Worm (Caenorhabditis elegans) whole organism, late embryonic: Measurements from ENCODE around the gene lmp-2.

Experiments
- F13H6.1 ChIP-seq: sonication (generic microtip); optimal IDR thresholded peaks from 2 replicates; lab custom pipeline; 2016; ENCODE audit warnings: missing genetic modification characterization, missing compliant biosample characterization
- Y22D7AL.16 ChIP-seq: sonication (generic microtip); optimal IDR thresholded peaks from 2 replicates; lab custom pipeline; 2016; ENCODE audit warnings: missing genetic modification characterization, missing compliant biosample characterization
- ceh-14 ChIP-seq: sonication (generic microtip); optimal IDR thresholded peaks from 2 replicates; lab custom pipeline; 2016; ENCODE audit warnings: missing genotype, missing genetic modification characterization, missing compliant biosample characterization
- ceh-18 ChIP-seq: sonication (generic microtip); optimal IDR thresholded peaks from 2 replicates; lab custom pipeline; 2016; ENCODE audit warnings: missing genetic modification characterization, missing compliant biosample characterization
- ceh-22 ChIP-seq: sonication (generic microtip); optimal IDR thresholded peaks from 2 replicates; lab custom pipeline; 2017; ENCODE audit warnings: missing biosample characterization, missing genetic modification characterization
- ceh-31 ChIP-seq: sonication (generic microtip); optimal IDR thresholded peaks from 2 replicates; lab custom pipeline; 2016; ENCODE audit warnings: missing genetic modification characterization, missing compliant biosample characterization
- ceh-34 ChIP-seq: sonication (generic microtip); optimal IDR thresholded peaks from 2 replicates; lab custom pipeline; 2016; ENCODE audit warnings: mild to moderate bottlenecking, missing genetic modification characterization, missing compliant biosample characterization
- ceh-48 ChIP-seq: sonication (generic microtip); optimal IDR thresholded peaks from 2 replicates; lab custom pipeline; 2016; ENCODE audit warnings: missing genetic modification characterization, inconsistent platforms, missing compliant biosample characterization
- che-1 ChIP-seq: sonication (generic microtip); optimal IDR thresholded peaks from 2 replicates; lab custom pipeline; 2016; ENCODE audit warnings: mild to moderate bottlenecking, missing genetic modification characterization, missing compliant biosample characterization
- dmd-4 ChIP-seq: sonication (generic microtip); optimal IDR thresholded peaks from 2 replicates; lab custom pipeline; 2016; ENCODE audit warnings: borderline replicate concordance, missing genetic modification characterization, missing compliant biosample characterization
- elt-2 ChIP-seq: sonication (generic microtip); optimal IDR thresholded peaks from 2 replicates; lab custom pipeline; 2016; ENCODE audit warnings: missing genetic modification reagents, missing genetic modification characterization, missing compliant biosample characterization
- fax-1 ChIP-seq: sonication (generic microtip); optimal IDR thresholded peaks from 2 replicates; lab custom pipeline; 2016; ENCODE audit warnings: missing genotype, missing genetic modification characterization, missing compliant biosample characterization
- fkh-10 ChIP-seq: fragments of 150-350 bp; optimal IDR thresholded peaks from 2 replicates; lab custom pipeline; 2014; ENCODE audit warnings: missing biosample characterization, missing genetic modification reagents, missing genetic modification characterization
- fkh-6 ChIP-seq: sonication (generic microtip); optimal IDR thresholded peaks from 2 replicates; lab custom pipeline; 2016; ENCODE audit warnings: missing genetic modification characterization, missing compliant biosample characterization
- hlh-30 ChIP-seq: sonication (generic microtip); optimal IDR thresholded peaks from 2 replicates; lab custom pipeline; 2017; ENCODE audit warnings: antibody characterized with exemption, missing genetic modification characterization, missing compliant biosample characterization; ENCODE audit not compliant: insufficient read depth
- hlh-8 ChIP-seq: sonication (generic microtip); optimal IDR thresholded peaks from 2 replicates; lab custom pipeline; 2016; ENCODE audit warnings: missing genotype, missing genetic modification characterization, missing compliant biosample characterization
- lim-6 ChIP-seq: sonication (generic microtip); optimal IDR thresholded peaks from 2 replicates; lab custom pipeline; 2016; ENCODE audit warnings: missing genetic modification characterization, missing compliant biosample characterization
- lin-11 ChIP-seq: fragments of 200-800 bp; sonication (Bioruptor generic); optimal IDR thresholded peaks from 2 replicates; lab custom pipeline; 2018; ENCODE audit warnings: mild to moderate bottlenecking, missing genetic modification characterization, missing compliant biosample characterization
- mec-3 ChIP-seq: sonication (generic microtip); optimal IDR thresholded peaks from 2 replicates; lab custom pipeline; 2016; ENCODE audit warnings: borderline replicate concordance, missing genetic modification characterization, missing compliant biosample characterization
- nhr-232 ChIP-seq: sonication (generic microtip); optimal IDR thresholded peaks from 2 replicates; lab custom pipeline; 2016; ENCODE audit warnings: missing genetic modification characterization, missing compliant biosample characterization
- npax-4 ChIP-seq: sonication (generic microtip); optimal IDR thresholded peaks from 2 replicates; lab custom pipeline; 2016; ENCODE audit warnings: missing genetic modification characterization, missing compliant biosample characterization
- pha-2 ChIP-seq: sonication (generic microtip); optimal IDR thresholded peaks from 2 replicates; lab custom pipeline; 2017; ENCODE audit warnings: mild to moderate bottlenecking, missing genetic modification characterization, missing compliant biosample characterization
- pqm-1 ChIP-seq: sonication (generic microtip); optimal IDR thresholded peaks from 2 replicates; lab custom pipeline; 2016; ENCODE audit warnings: missing genetic modification characterization, missing compliant biosample characterization
- rnt-1 ChIP-seq: sonication (generic microtip); optimal IDR thresholded peaks from 2 replicates; lab custom pipeline; 2016; ENCODE audit warnings: missing genetic modification characterization, missing compliant biosample characterization
- tbx-7 ChIP-seq: sonication (generic microtip); optimal IDR thresholded peaks from 2 replicates; lab custom pipeline; 2016; ENCODE audit warnings: missing genotype, missing genetic modification characterization, missing compliant biosample characterization
- ttx-3 ChIP-seq: sonication (generic microtip); optimal IDR thresholded peaks from 2 replicates; lab custom pipeline; 2016; ENCODE audit warnings: missing genetic modification reagents, missing genetic modification characterization, missing compliant biosample characterization
- unc-55 ChIP-seq: sonication (generic microtip); optimal IDR thresholded peaks from 2 replicates; lab custom pipeline; 2017; ENCODE audit warnings: missing biosample characterization, missing genetic modification reagents, missing genetic modification characterization
- unc-86 ChIP-seq: sonication (generic microtip); optimal IDR thresholded peaks from 2 replicates; lab custom pipeline; 2016; ENCODE audit warnings: missing genetic modification characterization, missing compliant biosample characterization
- zip-5 ChIP-seq: sonication (generic microtip); optimal IDR thresholded peaks from 2 replicates; lab custom pipeline; 2016; ENCODE audit warnings: missing genetic modification characterization, missing compliant biosample characterization

Gene lmp-2

ce11 chrX:1107758-1108157 lies 17.7 kb upstream of the lmp-2 start, which contains the start of gene C05D9.4:
Gene C05D9.4 (plus strand): TSS chrX:1108058.
- TF ChIP-seq dmd-4 (tag; lab: Kevin White, UChicago) (no peak), ceh-34 (no peak), lin-11 (tag; lab: Kevin White, UChicago) (no peak), nhr-232 (tag; lab: Kevin White, UChicago) (no peak), ttx-3 (no peak), Y22D7AL.16 (no peak), hlh-8 (no peak), hlh-30 (no peak)

ce11 chrX:1108874-1109273 lies 16.5 kb upstream of the lmp-2 start:
- no peak for TF ChIP-seq che-1 (tag; lab: Kevin White, UChicago)
- peak; percentile 70 for TF ChIP-seq rnt-1 (tag; lab: Kevin White, UChicago)
- TF ChIP-seq ceh-18 (tag; lab: Kevin White, UChicago), result peak; percentile 12
- TF ChIP-seq unc-55 (GFP tag; lab: Kevin White, UChicago), result peak; percentile 87

ce11 chrX:1110723-1111122 lies 14.7 kb upstream of the lmp-2 start:
- no peak for TF ChIP-seq npax-4
- TF ChIP-seq lim-6 (tag; lab: Kevin White, UChicago), result no peak
- no peak for TF ChIP-seq pqm-1 (tag; lab: Kevin White, UChicago)
- TF ChIP-seq hlh-8, result peak; percentile 64
- no peak for TF ChIP-seq ceh-14 (tag; lab: Kevin White, UChicago)
- peak; percentile 27 for TF ChIP-seq unc-55 (GFP tag; lab: Kevin White, UChicago)
- TF ChIP-seq ceh-34, result no peak
- no peak for TF ChIP-seq unc-86 (tag; lab: Kevin White, UChicago)
- peak; percentile 22 for TF ChIP-seq ceh-18 (tag; lab: Kevin White, UChicago)
- TF ChIP-seq elt-2 (tag; lab: Kevin White, UChicago), result no peak
- TF ChIP-seq, all 69 proteins: peak for 3

DNA sequence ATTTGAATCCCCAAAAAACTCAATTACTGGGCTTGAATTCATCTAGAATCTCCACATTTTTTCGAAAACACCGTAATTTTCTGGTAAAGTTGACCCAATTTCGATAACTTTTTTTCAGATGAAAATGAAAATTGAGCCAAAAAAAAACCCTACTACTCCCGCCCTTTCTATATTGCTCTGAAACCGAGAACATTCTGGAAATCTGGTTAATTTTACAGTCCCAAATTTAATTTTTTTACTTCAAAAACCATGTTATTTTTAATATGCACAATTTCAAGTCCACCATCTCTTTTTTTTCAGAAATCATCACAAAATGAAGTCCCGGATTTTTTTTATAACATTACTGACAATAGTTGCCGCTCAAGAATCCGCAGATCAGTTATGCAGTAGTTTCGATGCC lies 13.8 kb upstream of the lmp-2 start, which contains the start of gene C05D9.3:
Gene C05D9.3, plus strand, starts transcription at position 301 of the 400 bp plus-strand sequence.
- TF ChIP-seq tbx-7 (tag; lab: Kevin White, UChicago) (no peak), ceh-48 (tag; lab: Kevin White, UChicago) (no peak), pha-2 (tag; lab: Kevin White, UChicago) (no peak), unc-86 (tag; lab: Kevin White, UChicago) (no peak), ceh-22 (tag; lab: Kevin White, UChicago) (no peak), fkh-6 (tag; lab: Kevin White, UChicago) (no peak), zip-5 (tag; lab: Kevin White, UChicago) (no peak)

DNA sequence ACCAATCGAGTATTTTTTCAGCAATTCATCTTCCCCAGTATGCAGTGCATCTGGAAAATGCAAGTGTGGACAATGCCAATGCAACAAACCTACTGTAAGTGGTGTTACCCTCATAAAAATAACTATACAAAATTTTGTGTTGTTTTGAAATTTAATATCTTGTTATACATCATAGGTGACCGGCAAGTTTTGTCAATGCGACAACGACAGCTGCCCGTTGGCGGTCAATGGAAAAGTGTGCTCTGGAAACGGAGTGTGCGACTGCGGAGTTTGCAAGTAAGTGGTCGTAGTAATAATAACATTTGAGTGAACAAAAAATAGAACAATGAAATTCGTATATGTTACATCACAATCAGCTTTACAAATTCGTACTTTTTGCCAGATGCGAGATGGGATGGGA lies 10.2 kb upstream of the lmp-2 start:
- TF ChIP-seq F13H6.1 (tag; lab: Kevin White, UChicago), result no peak

ce11 chrX:1117252-1117651 lies 8.2 kb upstream of the lmp-2 start:
- TF ChIP-seq lim-6 (tag; lab: Kevin White, UChicago), result no peak
- TF ChIP-seq fax-1 (tag; lab: Kevin White, UChicago), result no peak
- TF ChIP-seq mec-3 (tag; lab: Kevin White, UChicago), result no peak
- peak; percentile 27 for TF ChIP-seq elt-2 (tag; lab: Kevin White, UChicago)

DNA sequence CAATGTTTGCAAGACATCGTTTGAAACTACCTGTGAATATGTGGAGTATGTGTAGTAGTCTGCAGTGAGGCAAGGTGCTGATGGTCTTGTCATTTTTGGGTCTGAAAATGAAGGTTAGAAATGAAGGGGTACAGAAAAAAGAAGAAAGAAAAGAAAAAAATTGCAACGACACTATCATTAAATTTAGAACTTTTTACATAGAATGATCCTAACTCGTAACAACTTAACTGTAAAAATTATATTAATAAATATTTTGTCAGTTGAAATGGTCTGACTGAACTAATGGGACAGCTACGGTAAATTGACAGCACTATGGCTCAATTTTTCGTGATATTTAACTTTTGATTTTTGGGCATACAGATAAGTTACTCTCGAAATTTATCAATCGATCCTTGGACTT lies 6.1 kb upstream of the lmp-2 start, which contains the start of gene C05D9.7:
Gene C05D9.7, minus strand, starts transcription at position 101 of the 400 bp plus-strand sequence.
- TF ChIP-seq nhr-232 (tag; lab: Kevin White, UChicago) (no peak), fkh-10 (GFP tag; lab: Kevin White, UChicago) (no peak), pqm-1 (tag; lab: Kevin White, UChicago) (no peak), ceh-31 (no peak), ceh-14 (tag; lab: Kevin White, UChicago) (no peak)
